Fruit fly (Drosophila melanogaster) whole organism, embryonic: ENCODE results near the gene CG16749.

Experiments
- B-H2 ChIP-seq: fragments of 200-800 bp; sonication (Bioruptor generic); optimal IDR thresholded peaks from 2 replicates; lab custom pipeline; 2018; ENCODE audit warnings: missing biosample characterization, mild to moderate bottlenecking, missing genetic modification characterization
- CG10543 ChIP-seq: fragments of 200-800 bp; sonication (Bioruptor generic); optimal IDR thresholded peaks from 3 replicates; lab custom pipeline; 2017; ENCODE audit warnings: missing biosample characterization, mild to moderate bottlenecking, missing genetic modification characterization, moderate library complexity
- CG10979 ChIP-seq: fragments of 200-800 bp; sonication (Bioruptor generic); optimal IDR thresholded peaks from 2 replicates; lab custom pipeline; 2018; ENCODE audit warnings: missing biosample characterization, mild to moderate bottlenecking, missing genetic modification characterization, moderate library complexity
- CG11093 ChIP-seq: fragments of 200-800 bp; sonication (Bioruptor generic); IDR thresholded peaks from 3 replicates; pipeline ENCODE4 v1.3.6; 2022; ENCODE audit warnings: missing biosample characterization, missing genetic modification characterization
- CG12236 ChIP-seq: fragments of 200-800 bp; sonication (Bioruptor generic); optimal IDR thresholded peaks from 2 replicates; lab custom pipeline; 2016; ENCODE audit warnings: missing biosample characterization, missing genetic modification characterization
- CG13424 ChIP-seq: fragments of 200-800 bp; sonication (Bioruptor generic); optimal IDR thresholded peaks from 2 replicates; lab custom pipeline; 2019; ENCODE audit warnings: missing biosample characterization, mild to moderate bottlenecking, missing genetic modification characterization, moderate library complexity
- CG17186 ChIP-seq: fragments of 200-800 bp; sonication (Bioruptor generic); optimal IDR thresholded peaks from 3 replicates; lab custom pipeline; 2017; ENCODE audit warnings: missing biosample characterization, missing genetic modification reagents, missing genetic modification characterization
- CG17361 ChIP-seq: fragments of 200-800 bp; sonication (Bioruptor generic); IDR thresholded peaks from 3 replicates; pipeline ENCODE4 v1.3.6; 2022; ENCODE audit warnings: missing biosample characterization, missing genetic modification characterization
- CG18476 ChIP-seq: fragments of 200-800 bp; sonication (Bioruptor generic); optimal IDR thresholded peaks from 2 replicates; lab custom pipeline; 2016; ENCODE audit warnings: missing biosample characterization, mild to moderate bottlenecking, missing genetic modification characterization
- CG3065 ChIP-seq: fragments of 200-800 bp; sonication (Bioruptor generic); optimal IDR thresholded peaks from 2 replicates; lab custom pipeline; 2016; ENCODE audit warnings: missing biosample characterization, missing genetic modification characterization
- CG31365 ChIP-seq: fragments of 200-800 bp; sonication (Bioruptor generic); optimal IDR thresholded peaks from 2 replicates; lab custom pipeline; 2018; ENCODE audit warnings: missing biosample characterization, mild to moderate bottlenecking, missing genetic modification characterization
- CG33557 ChIP-seq: fragments of 200-800 bp; sonication (Bioruptor generic); optimal IDR thresholded peaks from 2 replicates; lab custom pipeline; 2019; ENCODE audit warnings: missing biosample characterization, mild to moderate bottlenecking, missing genetic modification characterization, moderate library complexity
- CG43689 ChIP-seq: fragments of 200-800 bp; sonication (Bioruptor generic); IDR thresholded peaks from 2 replicates; pipeline ENCODE4 v1.3.6; 2022; ENCODE audit warnings: missing biosample characterization, missing genetic modification characterization
- CG8290 ChIP-seq, 3 experiments: fragments of 200-800 bp; sonication (Bioruptor generic); optimal IDR thresholded peaks; 2 replicates each; lab custom pipeline; 2016 to 2019; ENCODE audit warnings: missing biosample characterization in 3 of 3, missing genetic modification characterization in 3 of 3, mild to moderate bottlenecking in 2 of 3, moderate library complexity in 1 of 3
- CG8359 ChIP-seq: fragments of 200-800 bp; sonication (Bioruptor generic); optimal IDR thresholded peaks from 2 replicates; lab custom pipeline; 2017; ENCODE audit warnings: missing biosample characterization, mild to moderate bottlenecking, missing genetic modification characterization, borderline replicate concordance
- CG8944 ChIP-seq: fragments of 200-800 bp; sonication (Bioruptor generic); optimal IDR thresholded peaks from 3 replicates; lab custom pipeline; 2016; ENCODE audit warnings: missing biosample characterization, missing genetic modification characterization
- Dad ChIP-seq: fragments of 200-800 bp; sonication (Bioruptor generic); optimal IDR thresholded peaks from 3 replicates; lab custom pipeline; 2016; ENCODE audit warnings: missing biosample characterization, missing genetic modification characterization
- Dek ChIP-seq: fragments of 200-800 bp; sonication (Bioruptor generic); optimal IDR thresholded peaks from 3 replicates; lab custom pipeline; 2019; ENCODE audit warnings: missing biosample characterization, mild to moderate bottlenecking, missing genetic modification characterization, moderate library complexity
- Dll ChIP-seq: fragments of 200-800 bp; sonication (Bioruptor generic); IDR thresholded peaks from 4 replicates; pipeline ENCODE4 v1.3.6; 2022; ENCODE audit warnings: missing biosample characterization, missing genetic modification characterization; ENCODE audit not compliant: partially characterized antibody
- Doc3 ChIP-seq: fragments of 200-800 bp; sonication (Bioruptor generic); IDR thresholded peaks from 3 replicates; pipeline ENCODE4 v1.3.6; 2022; ENCODE audit warnings: missing biosample characterization, missing genetic modification characterization; ENCODE audit not compliant: partially characterized antibody
- E2f1 ChIP-seq: fragments of 200-800 bp; sonication (Bioruptor generic); IDR thresholded peaks from 2 replicates; pipeline ENCODE4 v1.3.6; 2022; ENCODE audit warnings: missing biosample characterization, missing genetic modification characterization
- Fer1 ChIP-seq: fragments of 200-800 bp; sonication (Bioruptor generic); optimal IDR thresholded peaks from 2 replicates; lab custom pipeline; 2017; ENCODE audit warnings: missing biosample characterization, mild to moderate bottlenecking, missing genetic modification characterization
- Fer3 ChIP-seq: fragments of 200-800 bp; sonication (Bioruptor generic); optimal IDR thresholded peaks from 2 replicates; lab custom pipeline; 2018; ENCODE audit warnings: missing biosample characterization, mild to moderate bottlenecking, missing genetic modification characterization, moderate library complexity
- Hr3 ChIP-seq: fragments of 200-800 bp; sonication (Bioruptor generic); optimal IDR thresholded peaks from 3 replicates; lab custom pipeline; 2016; ENCODE audit warnings: missing biosample characterization, missing genetic modification characterization
- Lim3 ChIP-seq: fragments of 200-800 bp; sonication (Bioruptor generic); IDR thresholded peaks from 2 replicates; pipeline ENCODE4 v1.3.6; 2022; ENCODE audit warnings: missing biosample characterization, missing genetic modification characterization
- MTF-1 ChIP-seq: fragments of 200-800 bp; sonication (Bioruptor generic); optimal IDR thresholded peaks from 2 replicates; lab custom pipeline; 2018; ENCODE audit warnings: missing biosample characterization, mild to moderate bottlenecking, missing genetic modification characterization, borderline replicate concordance
- NC2α ChIP-seq: fragments of 200-800 bp; sonication (Bioruptor generic); optimal IDR thresholded peaks from 2 replicates; lab custom pipeline; 2016; ENCODE audit warnings: missing biosample characterization, missing genetic modification characterization
- Nf-YC ChIP-seq: fragments of 200-800 bp; optimal IDR thresholded peaks from 3 replicates; lab custom pipeline; 2019; ENCODE audit warnings: missing biosample characterization, mild to moderate bottlenecking, missing genetic modification characterization, moderate library complexity
- Scr ChIP-seq: fragments of 200-800 bp; sonication (Bioruptor generic); IDR thresholded peaks from 2 replicates; pipeline ENCODE4 v1.3.6; 2022; ENCODE audit warnings: missing biosample characterization, missing genetic modification characterization; ENCODE audit not compliant: partially characterized antibody
- ase ChIP-seq: fragments of 200-800 bp; sonication (Bioruptor generic); IDR thresholded peaks from 3 replicates; pipeline ENCODE4 v1.3.6; 2022; ENCODE audit warnings: missing biosample characterization, missing genetic modification characterization
- bowl ChIP-seq: fragments of 200-800 bp; sonication (Bioruptor generic); IDR thresholded peaks from 2 replicates; pipeline ENCODE4 v1.3.6; 2022; ENCODE audit warnings: missing biosample characterization, missing genetic modification characterization
- chif ChIP-seq, 2 experiments: fragments of 200-800 bp; sonication (Bioruptor generic); optimal IDR thresholded peaks; 3 replicates each; lab custom pipeline; 2016; ENCODE audit warnings: missing biosample characterization in 2 of 2, missing genetic modification characterization in 2 of 2
- corto ChIP-seq: fragments of 200-800 bp; sonication (Bioruptor generic); optimal IDR thresholded peaks from 2 replicates; lab custom pipeline; 2016; ENCODE audit warnings: missing biosample characterization, mild to moderate bottlenecking, missing genetic modification characterization, moderate library complexity
- dpn ChIP-seq, 2 experiments: fragments of 200-800 bp; sonication (Bioruptor generic); optimal IDR thresholded peaks; 3 replicates each; lab custom pipeline; 2016; ENCODE audit warnings: missing biosample characterization in 2 of 2, missing genetic modification characterization in 2 of 2
- dysf ChIP-seq: fragments of 200-800 bp; sonication (Bioruptor generic); IDR thresholded peaks from 3 replicates; pipeline ENCODE4 v1.3.6; 2022; ENCODE audit warnings: missing biosample characterization, missing genetic modification characterization
- emc ChIP-seq: fragments of 200-800 bp; sonication (Bioruptor generic); optimal IDR thresholded peaks from 2 replicates; lab custom pipeline; 2016; ENCODE audit warnings: missing biosample characterization, missing genetic modification characterization
- ftz-f1 ChIP-seq: fragments of 200-800 bp; sonication (Bioruptor generic); optimal IDR thresholded peaks from 2 replicates; lab custom pipeline; 2016; ENCODE audit warnings: missing biosample characterization, missing genetic modification characterization
- gcm2 ChIP-seq: fragments of 200-800 bp; sonication (Bioruptor generic); optimal IDR thresholded peaks from 2 replicates; lab custom pipeline; 2016; ENCODE audit warnings: missing biosample characterization, missing genetic modification characterization
- gt ChIP-seq: fragments of 200-800 bp; sonication (Bioruptor generic); IDR thresholded peaks from 2 replicates; pipeline ENCODE4 v1.3.6; 2022; ENCODE audit warnings: missing biosample characterization, missing genetic modification characterization
- maf-S ChIP-seq: fragments of 200-800 bp; sonication (Bioruptor generic); optimal IDR thresholded peaks from 2 replicates; lab custom pipeline; 2016; ENCODE audit warnings: missing biosample characterization, missing genetic modification characterization
- pho ChIP-seq: fragments of 200-800 bp; sonication (Bioruptor generic); optimal IDR thresholded peaks from 2 replicates; lab custom pipeline; 2016; ENCODE audit warnings: missing biosample characterization, missing genetic modification characterization
- pum ChIP-seq: fragments of 200-800 bp; sonication (Bioruptor generic); optimal IDR thresholded peaks from 2 replicates; lab custom pipeline; 2016; ENCODE audit warnings: missing biosample characterization, missing genetic modification characterization
- ro ChIP-seq: fragments of 200-800 bp; sonication (Bioruptor generic); IDR thresholded peaks from 2 replicates; pipeline ENCODE4 v1.3.6; 2022; ENCODE audit warnings: missing biosample characterization, missing genetic modification characterization
- seq ChIP-seq: fragments of 200-800 bp; sonication (Bioruptor generic); IDR thresholded peaks from 2 replicates; pipeline ENCODE4 v1.3.6; 2022; ENCODE audit warnings: missing biosample characterization, missing genetic modification characterization
- slbo ChIP-seq: fragments of 200-800 bp; sonication (Bioruptor generic); IDR thresholded peaks from 2 replicates; pipeline ENCODE4 v1.3.6; 2022; ENCODE audit warnings: missing biosample characterization, missing genetic modification characterization
- sqz ChIP-seq: fragments of 200-800 bp; sonication (Bioruptor generic); optimal IDR thresholded peaks from 3 replicates; lab custom pipeline; 2018; ENCODE audit warnings: missing biosample characterization, mild to moderate bottlenecking, missing genetic modification characterization
- toy ChIP-seq: fragments of 200-800 bp; sonication (Bioruptor generic); IDR thresholded peaks from 2 replicates; pipeline ENCODE4 v1.3.6; 2022; ENCODE audit warnings: missing biosample characterization, missing genetic modification characterization
- twi ChIP-seq: fragments of 200-800 bp; optimal IDR thresholded peaks from 2 replicates; lab custom pipeline; 2019; ENCODE audit warnings: missing biosample characterization, mild to moderate bottlenecking, missing genetic modification characterization, moderate library complexity
- wor ChIP-seq: fragments of 200-800 bp; sonication (Bioruptor generic); IDR thresholded peaks from 2 replicates; pipeline ENCODE4 v1.3.6; 2022; ENCODE audit warnings: missing biosample characterization, missing genetic modification characterization

Gene CG16749

DNA sequence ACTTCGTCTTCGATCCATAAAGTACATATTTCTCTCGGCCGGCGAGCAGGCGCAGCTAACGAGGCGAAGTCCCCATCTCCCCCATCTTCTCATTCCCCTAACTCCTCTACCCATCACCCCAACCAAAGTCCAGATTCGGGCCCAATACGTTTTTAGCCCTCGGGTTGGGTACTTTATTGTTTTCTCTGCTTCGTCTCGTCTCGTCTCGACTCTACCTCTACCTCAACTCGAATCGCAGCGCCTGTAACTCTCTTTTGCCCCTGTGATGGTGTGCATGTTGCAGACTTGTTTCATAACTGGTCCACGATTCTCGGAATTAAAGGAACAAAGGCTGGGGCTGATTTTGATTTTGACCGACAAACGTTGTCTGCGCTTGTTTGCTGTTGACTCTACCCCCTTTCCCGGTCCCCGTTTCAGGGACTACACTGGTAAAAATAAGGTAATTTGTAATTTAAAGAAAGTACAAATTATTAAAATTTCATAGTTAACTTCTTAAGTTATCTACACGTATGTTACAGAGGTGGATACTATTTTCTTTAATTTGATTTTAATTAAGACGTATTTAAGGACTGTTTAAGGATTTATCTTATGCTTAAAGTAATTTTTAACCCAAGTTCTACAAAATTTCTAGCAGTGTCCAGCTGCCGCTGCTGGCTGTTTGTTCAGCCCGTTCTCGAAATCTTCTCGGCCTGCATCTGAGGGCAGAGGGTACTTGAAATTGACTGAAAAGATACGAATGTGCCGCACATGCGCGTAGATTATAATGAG, 47.1 kb upstream of the CG16749 start (continued):
- TF ChIP-seq Dad (GFP tag; lab: Kevin White, UChicago) (no peak), corto (peak; percentile 95), slbo (GFP tag; lab: Robert Waterston, UW) (no peak), emc (GFP tag; lab: Kevin White, UChicago) (no peak), Nf-YC (no peak), CG10543 (GFP tag; lab: Kevin White, UChicago) (peak; percentile 6), maf-S (GFP tag; lab: Kevin White, UChicago) (no peak), Scr (GFP tag; lab: Robert Waterston, UW) (no peak), CG43689 (GFP tag; lab: Robert Waterston, UW) (no peak), B-H2 (GFP tag; lab: Kevin White, UChicago) (no peak), Doc3 (no peak), twi (tag; lab: Kevin White, UChicago) (peak; percentile 69), pum (GFP tag; lab: Kevin White, UChicago) (peak; percentile 26), gt (GFP tag; lab: Robert Waterston, UW) (no peak), CG31365 (tag; lab: Kevin White, UChicago) (no peak), ase (no peak), Fer3 (tag; lab: Kevin White, UChicago) (no peak), CG10979 (tag; lab: Kevin White, UChicago) (peak; percentile 87), CG17361 (peak; percentile 80), ftz-f1 (GFP tag; lab: Kevin White, UChicago) (no peak), Hr3 (GFP tag; lab: Kevin White, UChicago) (peak; percentile 55), E2f1 (GFP tag; lab: Robert Waterston, UW) (0 out of 2 replicates have a peak, but pooled peaks have one; percentile 22), CG13424 (tag; lab: Kevin White, UChicago) (peak; percentile 50), seq (GFP tag; lab: Robert Waterston, UW) (no peak), pho (GFP tag; lab: Kevin White, UChicago) (no peak), CG33557 (GFP tag; lab: Kevin White, UChicago) (peak; percentile 85), CG8944 (no peak), gcm2 (no peak), CG8359 (peak; percentile 25), CG17186 (no peak), CG12236 (GFP tag; lab: Kevin White, UChicago) (no peak), Lim3 (GFP tag; lab: Robert Waterston, UW) (no peak), chif (GFP tag; optimal IDR thresholded peaks at IDR 0.05; lab: Kevin White, UChicago) (no peak), wor (GFP tag; lab: Robert Waterston, UW) (no peak), Fer1 (GFP tag; lab: Kevin White, UChicago) (peak; percentile 32), CG11093 (GFP tag; lab: Robert Waterston, UW) (no peak), NC2α (GFP tag; lab: Kevin White, UChicago) (no peak), Dll (no peak), CG3065 (GFP tag; lab: Kevin White, UChicago) (peak; percentile 6), dpn (GFP tag; optimal IDR thresholded peaks at IDR 0.05; lab: Kevin White, UChicago) (peak in 1 of 2 experiments; percentile 20), sqz (GFP tag; lab: Kevin White, UChicago) (peak; percentile 68), ro (GFP tag; lab: Robert Waterston, UW) (no peak), toy (GFP tag; lab: Robert Waterston, UW) (no peak), Dek (tag; lab: Kevin White, UChicago) (no peak), dysf (GFP tag; lab: Robert Waterston, UW) (0 out of 3 replicates have a peak, but pooled peaks have one; percentile 4), CG8290 (GFP tag; optimal IDR thresholded peaks at IDR 0.05; lab: Kevin White, UChicago) (peak; percentile 31), CG8290 (tag; optimal IDR thresholded peaks at IDR 0.05; lab: Kevin White, UChicago) (peak in 1 of 2 experiments; percentile 37), bowl (GFP tag; lab: Robert Waterston, UW) (no peak), MTF-1 (GFP tag; lab: Kevin White, UChicago) (no peak), CG18476 (GFP tag; lab: Kevin White, UChicago) (peak; percentile 7)
